Fruit fly (Drosophila melanogaster) whole organism, wandering third instar larva: ENCODE data around the gene CG42693.
A peak's percentile ranks its signal among the peaks of the same experiment; 100 is the strongest.

ENCODE experiments used
- CG32264 ChIP-seq: fragments of 200-800 bp; sonication (Bioruptor generic); optimal IDR thresholded peaks from 2 replicates; lab custom pipeline; 2016; ENCODE audit warnings: missing biosample characterization, missing genetic modification characterization
- CG9705 ChIP-seq: fragments of 200-800 bp; sonication (Bioruptor generic); optimal IDR thresholded peaks from 2 replicates; lab custom pipeline; 2018; ENCODE audit warnings: missing biosample characterization, mild to moderate bottlenecking, missing genetic modification characterization
- CrebA ChIP-seq: fragments of 200-800 bp; sonication (Bioruptor generic); optimal IDR thresholded peaks from 2 replicates; lab custom pipeline; 2016; ENCODE audit warnings: missing biosample characterization, mild to moderate bottlenecking, missing genetic modification characterization, borderline replicate concordance
- Dfd ChIP-seq: fragments of >200 bp; optimal IDR thresholded peaks from 2 replicates; lab custom pipeline; 2017; ENCODE audit warnings: missing biosample characterization, missing genetic modification characterization
- Dif ChIP-seq: fragments of 200-275, 200-300 bp; sonication (Bioruptor generic); optimal IDR thresholded peaks from 2 replicates; lab custom pipeline; 2018; ENCODE audit warnings: missing biosample characterization, missing genetic modification characterization; ENCODE audit not compliant: partially characterized antibody
- GATAd ChIP-seq: sonication (Bioruptor generic); optimal IDR thresholded peaks from 2 replicates; lab custom pipeline; 2016; ENCODE audit warnings: missing biosample characterization, missing genetic modification characterization
- HLH106 ChIP-seq: fragments of 200-800 bp; optimal IDR thresholded peaks from 3 replicates; lab custom pipeline; 2019; ENCODE audit warnings: missing biosample characterization, mild to moderate bottlenecking, missing genetic modification characterization, moderate library complexity
- Hr83 ChIP-seq: fragments of 200-300 bp; sonication (Bioruptor generic); optimal IDR thresholded peaks from 2 replicates; lab custom pipeline; 2016; ENCODE audit warnings: missing biosample characterization, mild to moderate bottlenecking, missing genetic modification characterization, moderate library complexity; ENCODE audit not compliant: poor library complexity, severe bottlenecking
- Jra ChIP-seq: sonication (Bioruptor generic); optimal IDR thresholded peaks from 2 replicates; lab custom pipeline; 2016; ENCODE audit warnings: missing biosample characterization, missing genetic modification characterization
- Myc ChIP-seq: fragments of >200 bp; optimal IDR thresholded peaks from 2 replicates; lab custom pipeline; 2017
- N ChIP-seq: fragments of >200 bp; optimal IDR thresholded peaks from 2 replicates; lab custom pipeline; 2018; ENCODE audit warnings: missing biosample characterization, missing external identifiers, missing genetic modification characterization
- OdsH ChIP-seq: fragments of 200-800 bp; sonication (Bioruptor generic); optimal IDR thresholded peaks from 2 replicates; lab custom pipeline; 2016; ENCODE audit warnings: missing biosample characterization, mild to moderate bottlenecking, missing genetic modification characterization
- Rel ChIP-seq, 2 experiments: fragments of 200-800 bp; sonication (Bioruptor generic) in 1 of 2; optimal IDR thresholded peaks; 2 replicates in 1 of 2; 3 replicates in 1 of 2; lab custom pipeline; 2016 to 2019; ENCODE audit warnings: mild to moderate bottlenecking in 2 of 2, missing biosample characterization in 2 of 2, missing genetic modification characterization in 2 of 2, moderate library complexity in 1 of 2
- Sp1 ChIP-seq: fragments of 200-800 bp; sonication (Bioruptor generic); optimal IDR thresholded peaks from 3 replicates; lab custom pipeline; 2019; ENCODE audit warnings: missing biosample characterization, mild to moderate bottlenecking, missing genetic modification characterization, moderate library complexity
- Vsx2 ChIP-seq: fragments of 200-300, 225-300 bp; sonication (Bioruptor generic); optimal IDR thresholded peaks from 2 replicates; lab custom pipeline; 2018; ENCODE audit warnings: missing biosample characterization, missing genetic modification characterization; ENCODE audit not compliant: partially characterized antibody
- br ChIP-seq: fragments of 200-800 bp; sonication (Bioruptor generic); optimal IDR thresholded peaks from 2 replicates; lab custom pipeline; 2016; ENCODE audit warnings: missing biosample characterization, missing genetic modification characterization
- brk ChIP-seq: fragments of 200-800 bp; sonication (Bioruptor generic); optimal IDR thresholded peaks from 2 replicates; lab custom pipeline; 2016; ENCODE audit warnings: missing biosample characterization, mild to moderate bottlenecking, missing genetic modification characterization
- dl ChIP-seq, 2 experiments: fragments of 175-275, 200-275 bp in 1 of 2; fragments of 200-275 bp in 1 of 2; sonication (Bioruptor generic); optimal IDR thresholded peaks; lab custom pipeline; 2018; ENCODE audit warnings: mild to moderate bottlenecking in 2 of 2, missing biosample characterization in 2 of 2, missing genetic modification characterization in 2 of 2, moderate library complexity in 2 of 2; ENCODE audit not compliant: partially characterized antibody in 2 of 2, insufficient read depth in 1 of 2
- foxo ChIP-seq, 2 experiments: fragments of 200-800 bp; sonication (Bioruptor generic); optimal IDR thresholded peaks; 2 replicates in 1 of 2; 3 replicates in 1 of 2; lab custom pipeline; 2016 to 2017; ENCODE audit warnings: missing biosample characterization in 2 of 2, missing genetic modification characterization in 2 of 2
- fru ChIP-seq: fragments of 200-800 bp; sonication (Bioruptor generic); optimal IDR thresholded peaks from 3 replicates; lab custom pipeline; 2016; ENCODE audit warnings: missing biosample characterization, mild to moderate bottlenecking, missing genetic modification characterization
- h ChIP-seq: fragments of 200-800 bp; sonication (Bioruptor generic); optimal IDR thresholded peaks from 3 replicates; lab custom pipeline; 2016; ENCODE audit warnings: missing biosample characterization, mild to moderate bottlenecking, missing genetic modification characterization
- jim ChIP-seq: fragments of 175-275, 200-325 bp; sonication (Bioruptor generic); optimal IDR thresholded peaks from 2 replicates; lab custom pipeline; 2016; ENCODE audit warnings: missing biosample characterization, mild to moderate bottlenecking, missing genetic modification characterization
- lola ChIP-seq: fragments of >200 bp; optimal IDR thresholded peaks from 2 replicates; lab custom pipeline; 2017; ENCODE audit warnings: missing biosample characterization, missing genetic modification characterization
- pan ChIP-seq: fragments of >200 bp; optimal IDR thresholded peaks from 2 replicates; lab custom pipeline; 2017
- sage ChIP-seq: fragments of 200-800 bp; sonication (Bioruptor generic); optimal IDR thresholded peaks from 2 replicates; lab custom pipeline; 2016; ENCODE audit warnings: missing biosample characterization, mild to moderate bottlenecking, missing genetic modification characterization
- usp ChIP-seq: fragments of >200 bp; optimal IDR thresholded peaks from 2 replicates; lab custom pipeline; 2017; ENCODE audit warnings: missing biosample characterization, missing genetic modification characterization
- woc ChIP-seq: sonication (Bioruptor generic); optimal IDR thresholded peaks from 2 replicates; lab custom pipeline; 2016; ENCODE audit warnings: missing biosample characterization, mild to moderate bottlenecking, missing genetic modification characterization

CG42693 gene

dm6 chr3R:31743279-31743678 is 35.1 kb upstream of the CG42693 start, which contains the start of gene Tbca:
Gene Tbca (plus strand): TSS chr3R:31743490.
- TF ChIP-seq Myc (lab: Kevin White, UChicago) = peak; percentile 8
- peak; percentile 35 for TF ChIP-seq jim (GFP tag; lab: Kevin White, UChicago)
- TF ChIP-seq Jra (GFP tag; lab: Kevin White, UChicago) = peak; percentile 97
- TF ChIP-seq Rel (GFP tag; optimal IDR thresholded peaks at IDR 0.05; lab: Kevin White, UChicago) = no peak
- TF ChIP-seq Rel (tag; optimal IDR thresholded peaks at IDR 0.05; lab: Kevin White, UChicago) = peak; percentile 82
- TF ChIP-seq Dif = no peak

- TF ChIP-seq br (GFP tag; lab: Kevin White, UChicago) = no peak
- peak in 1 of 2 experiments; percentile 26 for TF ChIP-seq foxo (GFP tag; optimal IDR thresholded peaks at IDR 0.05; lab: Kevin White, UChicago)
Observed at dm6 chr3R:31741278-31741677, 33.1 kb upstream of the CG42693 start.

dm6 chr3R:31739067-31739786 is 31.1 kb upstream of the CG42693 start:
- TF ChIP-seq dl (GFP tag; optimal IDR thresholded peaks at IDR 0.05; lab: Kevin White, UChicago; ENCODE audit: insufficient read depth in 1 of 2, partially characterized antibody in 2 of 2) (no peak), Dfd (no peak), Sp1 (GFP tag; lab: Kevin White, UChicago) (no peak), CG9705 (no peak), foxo (GFP tag; optimal IDR thresholded peaks at IDR 0.05; lab: Kevin White, UChicago) (no peak), Jra (GFP tag; lab: Kevin White, UChicago) (no peak), lola (GFP tag; lab: Kevin White, UChicago) (no peak), N (no peak), brk (GFP tag; lab: Kevin White, UChicago) (no peak), Hr83 (GFP tag; lab: Kevin White, UChicago) (no peak), fru (GFP tag; lab: Kevin White, UChicago) (no peak), Vsx2 (GFP tag; lab: Kevin White, UChicago) (no peak), OdsH (GFP tag; lab: Kevin White, UChicago) (no peak), Rel (GFP tag; optimal IDR thresholded peaks at IDR 0.05; lab: Kevin White, UChicago) (no peak), Rel (tag; optimal IDR thresholded peaks at IDR 0.05; lab: Kevin White, UChicago) (no peak), woc (GFP tag; lab: Kevin White, UChicago) (no peak)

dm6 chr3R:31738060-31738619 is 30.0 kb upstream of the CG42693 start, which contains the start of gene eEF1alpha2:
Gene eEF1alpha2 (plus strand): TSS chr3R:31738468.
- TF ChIP-seq HLH106 (tag; lab: Kevin White, UChicago) = no peak
- TF ChIP-seq brk (GFP tag; lab: Kevin White, UChicago) = no peak
- TF ChIP-seq br (GFP tag; lab: Kevin White, UChicago) = no peak
- no peak for TF ChIP-seq jim (GFP tag; lab: Kevin White, UChicago)
- TF ChIP-seq CG32264 (GFP tag; lab: Kevin White, UChicago) = no peak

- TF ChIP-seq Myc (lab: Kevin White, UChicago) (peak; percentile 38), Dfd (no peak)
Observed at dm6 chr3R:31736776-31737175, 28.6 kb upstream of the CG42693 start, which contains the start of the genes CstF50 and CG11563. Gene CstF50 (minus strand): TSS chr3R:31736963. Gene CG11563 (plus strand): TSS chr3R:31737035.

dm6 chr3R:31727773-31728172 is 19.6 kb upstream of the CG42693 start:
- no peak for TF ChIP-seq Dif
- no peak for TF ChIP-seq jim (GFP tag; lab: Kevin White, UChicago)
- TF ChIP-seq fru (GFP tag; lab: Kevin White, UChicago) = no peak
- TF ChIP-seq OdsH (GFP tag; lab: Kevin White, UChicago) = no peak
- no peak for TF ChIP-seq sage (GFP tag; lab: Kevin White, UChicago)
- no peak for TF ChIP-seq lola (GFP tag; lab: Kevin White, UChicago)
- TF ChIP-seq usp (GFP tag; lab: Kevin White, UChicago) = no peak
- no peak for TF ChIP-seq foxo (GFP tag; optimal IDR thresholded peaks at IDR 0.05; lab: Kevin White, UChicago)
- TF ChIP-seq dl (GFP tag; optimal IDR thresholded peaks at IDR 0.05; lab: Kevin White, UChicago; ENCODE audit: insufficient read depth in 1 of 2, partially characterized antibody in 2 of 2) = no peak
- no peak for TF ChIP-seq HLH106 (tag; lab: Kevin White, UChicago)
- TF ChIP-seq pan = no peak
- TF ChIP-seq woc (GFP tag; lab: Kevin White, UChicago) = no peak
- no peak for TF ChIP-seq N
- no peak for TF ChIP-seq GATAd
- no peak for TF ChIP-seq h
- no peak for TF ChIP-seq Dfd
- no peak for TF ChIP-seq CrebA (GFP tag; lab: Kevin White, UChicago)
- no peak for TF ChIP-seq br (GFP tag; lab: Kevin White, UChicago)
- TF ChIP-seq Vsx2 (GFP tag; lab: Kevin White, UChicago) = no peak
